Fruit fly (Drosophila melanogaster): ENCODE data around the gene CG7214.
A peak's percentile ranks its signal among the peaks of the same experiment; 100 is the strongest.

Gene CG7214

dm6 chr2L:7782788-7783401, 38.3 kb upstream of the CG7214 start, which contains the start of gene Brd7-9 (continued):
- TF ChIP-seq CG2120 (GFP tag; optimal IDR thresholded peaks at IDR 0.05) = peak; percentile 77
- no peak for TF ChIP-seq twi (tag; optimal IDR thresholded peaks at IDR 0.05)
- TF ChIP-seq Nf-YA (GFP tag; IDR thresholded peaks at IDR 0.05) = peak; percentile 37; the same call in 1 of the 2 replicates
- no peak for TF ChIP-seq CG12236 (GFP tag; optimal IDR thresholded peaks at IDR 0.05)
- TF ChIP-seq Hey (tag; optimal IDR thresholded peaks at IDR 0.05) = no peak
- no peak for TF ChIP-seq CG2129 (GFP tag; IDR thresholded peaks at IDR 0.05; ENCODE audit: partially characterized antibody)
- TF ChIP-seq Lhr (GFP tag; optimal IDR thresholded peaks at IDR 0.05) = no peak
- TF ChIP-seq slou (GFP tag; optimal IDR thresholded peaks at IDR 0.05) = peak; percentile 63
- peak; percentile 69 for TF ChIP-seq org-1 (GFP tag; optimal IDR thresholded peaks at IDR 0.05)
- peak; percentile 77 for TF ChIP-seq CG14050 (GFP tag; IDR thresholded peaks at IDR 0.05)
- peak; percentile 44 for TF ChIP-seq CG31388 (GFP tag; optimal IDR thresholded peaks at IDR 0.05)
- TF ChIP-seq sens-2 (GFP tag; IDR thresholded peaks at IDR 0.05) = peak; percentile 74; the same call in 1 of the 2 replicates
- TF ChIP-seq CG1529 (GFP tag; optimal IDR thresholded peaks at IDR 0.05) = peak; percentile 40
- TF ChIP-seq Dip3 (GFP tag; optimal IDR thresholded peaks at IDR 0.05) = peak; percentile 23
- TF ChIP-seq Neu2 (GFP tag; optimal IDR thresholded peaks at IDR 0.05; ENCODE audit: borderline replicate concordance) = no peak
- TF ChIP-seq Dref (GFP tag; IDR thresholded peaks at IDR 0.05) = peak; percentile 84
- peak; percentile 15 for TF ChIP-seq Usf (GFP tag; optimal IDR thresholded peaks at IDR 0.05)
- peak; percentile 47; the same call in 1 of the 2 replicates for TF ChIP-seq CG17612 (GFP tag; IDR thresholded peaks at IDR 0.05)
- TF ChIP-seq CG5953 (GFP tag; IDR thresholded peaks at IDR 0.05) = peak; percentile 72
- no peak for TF ChIP-seq fd102C (GFP tag; optimal IDR thresholded peaks at IDR 0.05)
- TF ChIP-seq CG11085 (GFP tag; IDR thresholded peaks at IDR 0.05) = peak; percentile 49; the same call in 1 of the 2 replicates
- peak; percentile 60 to 78 for TF ChIP-seq dpn (GFP tag; optimal IDR thresholded peaks at IDR 0.05)
- TF ChIP-seq lov (optimal IDR thresholded peaks at IDR 0.05) = no peak
- peak; percentile 74; the same call in 2 of the 3 replicates for TF ChIP-seq lov (GFP tag; IDR thresholded peaks at IDR 0.05)
- TF ChIP-seq cas (GFP tag; IDR thresholded peaks at IDR 0.05) = peak; percentile 59
- peak; percentile 57 for TF ChIP-seq fd64A (GFP tag; optimal IDR thresholded peaks at IDR 0.05)
- no peak for TF ChIP-seq CG6272 (GFP tag; IDR thresholded peaks at IDR 0.05)
- peak; percentile 73 for TF ChIP-seq rib (GFP tag; IDR thresholded peaks at IDR 0.05)
- TF ChIP-seq zfh1 (GFP tag; IDR thresholded peaks at IDR 0.05) = peak; percentile 80
- peak; percentile 47; the same call in 1 of the 2 replicates for TF ChIP-seq klu (GFP tag; IDR thresholded peaks at IDR 0.05)
- TF ChIP-seq ATbp (GFP tag; optimal IDR thresholded peaks at IDR 0.05) = peak; percentile 79
- TF ChIP-seq CG31224 (GFP tag; IDR thresholded peaks at IDR 0.05) = peak; percentile 56; the same call in 1 of the 2 replicates
- peak; percentile 87 for TF ChIP-seq Rfx (GFP tag; IDR thresholded peaks at IDR 0.05)
- no peak for TF ChIP-seq hth (optimal IDR thresholded peaks at IDR 0.05)
- peak; percentile 39 for TF ChIP-seq pb (GFP tag; optimal IDR thresholded peaks at IDR 0.05)
- peak; percentile 73 for TF ChIP-seq CG10979 (tag; optimal IDR thresholded peaks at IDR 0.05)
- TF ChIP-seq CG13894 (tag; optimal IDR thresholded peaks at IDR 0.05) = no peak
- TF ChIP-seq ato (GFP tag; IDR thresholded peaks at IDR 0.05; ENCODE audit: partially characterized antibody) = peak; percentile 30; the same call in 1 of the 2 replicates
- TF ChIP-seq odd (GFP tag; optimal IDR thresholded peaks at IDR 0.05) = peak; percentile 63
- peak; percentile 64 for TF ChIP-seq CG31441 (GFP tag; IDR thresholded peaks at IDR 0.05)
- peak in 1 of 2 experiments; percentile 76 for TF ChIP-seq bsh (GFP tag; optimal IDR thresholded peaks at IDR 0.05)
- TF ChIP-seq br (optimal IDR thresholded peaks at IDR 0.05) = no peak
- no peak for TF ChIP-seq Elba2 (GFP tag; optimal IDR thresholded peaks at IDR 0.05)
- TF ChIP-seq CG16815 (GFP tag; optimal IDR thresholded peaks at IDR 0.05) = peak; percentile 3
- no peak for TF ChIP-seq zen2 (GFP tag; IDR thresholded peaks at IDR 0.05; ENCODE audit: partially characterized antibody)
- no peak for TF ChIP-seq Dip2 (GFP tag; IDR thresholded peaks at IDR 0.05)
- TF ChIP-seq Fer2 (tag; optimal IDR thresholded peaks at IDR 0.05) = peak; percentile 10
- TF ChIP-seq chif (GFP tag; optimal IDR thresholded peaks at IDR 0.05) = peak; percentile 50
- peak; percentile 88 for TF ChIP-seq YL-1 (GFP tag; optimal IDR thresholded peaks at IDR 0.05)
- TF ChIP-seq tin (GFP tag; optimal IDR thresholded peaks at IDR 0.05) = peak; percentile 73
- TF ChIP-seq fru (optimal IDR thresholded peaks at IDR 0.05) = no peak

All from whole organism, embryonic.